Worm (Caenorhabditis elegans) whole organism, L3 larva: Measurements from ENCODE around the gene T14G8.2.

Source experiments
- R02D3.7 ChIP-seq: fragments of 150-350 bp; optimal IDR thresholded peaks from 2 replicates; lab custom pipeline; 2014; ENCODE audit warnings: missing biosample characterization, missing genetic modification characterization
- ZK546.5 ChIP-seq: sonication (generic microtip); optimal IDR thresholded peaks from 2 replicates; lab custom pipeline; 2017; ENCODE audit warnings: missing biosample characterization, missing genetic modification characterization
- aly-2 ChIP-seq: fragments of 150-350 bp; optimal IDR thresholded peaks from 2 replicates; lab custom pipeline; 2014; ENCODE audit warnings: missing biosample characterization, missing genetic modification characterization
- ama-1 ChIP-seq: fragments of 150-350 bp; optimal IDR thresholded peaks from 2 replicates; lab custom pipeline; 2018
- ceh-16 ChIP-seq: sonication (generic microtip); optimal IDR thresholded peaks from 2 replicates; lab custom pipeline; 2017; ENCODE audit warnings: missing biosample characterization, missing genetic modification characterization
- ceh-28 ChIP-seq: fragments of 150-350 bp; optimal IDR thresholded peaks from 2 replicates; lab custom pipeline; 2014; ENCODE audit warnings: missing biosample characterization, missing genetic modification reagents, missing genetic modification characterization
- ceh-82 ChIP-seq: fragments of 150-350 bp; optimal IDR thresholded peaks from 2 replicates; lab custom pipeline; 2014; ENCODE audit warnings: missing biosample characterization, missing genetic modification characterization
- ceh-9 ChIP-seq: sonication (generic microtip); optimal IDR thresholded peaks from 2 replicates; lab custom pipeline; 2018; ENCODE audit warnings: missing biosample characterization, missing genetic modification characterization
- daf-12 ChIP-seq: fragments of 150-350 bp; optimal IDR thresholded peaks from 2 replicates; lab custom pipeline; 2014; ENCODE audit warnings: missing biosample characterization, missing genetic modification reagents, missing genetic modification characterization
- egl-27 ChIP-seq: sonication (generic microtip); optimal IDR thresholded peaks from 4 replicates; lab custom pipeline; 2017; ENCODE audit warnings: missing biosample characterization, missing genetic modification reagents, missing genetic modification characterization
- egl-5 ChIP-seq: fragments of 150-350 bp; optimal IDR thresholded peaks from 2 replicates; lab custom pipeline; 2017; ENCODE audit warnings: missing biosample characterization, missing genetic modification reagents, missing genetic modification characterization, inconsistent platforms
- elt-1 ChIP-seq: fragments of 150-350 bp; optimal IDR thresholded peaks from 2 replicates; lab custom pipeline; 2014; ENCODE audit warnings: missing biosample characterization, missing genetic modification characterization
- elt-2 ChIP-seq: sonication (generic microtip); optimal IDR thresholded peaks from 2 replicates; lab custom pipeline; 2016; ENCODE audit warnings: missing genetic modification reagents, mild to moderate bottlenecking, missing genetic modification characterization, missing compliant biosample characterization
- elt-3 ChIP-seq, 3 experiments: fragments of 150-350 bp in 1 of 3; sonication (generic microtip) in 2 of 3; optimal IDR thresholded peaks; 2 replicates in 2 of 3; 4 replicates in 1 of 3; lab custom pipeline; 2014 to 2017; ENCODE audit warnings: missing biosample characterization in 3 of 3, missing genetic modification characterization in 3 of 3
- fkh-10 ChIP-seq: sonication (generic microtip); optimal IDR thresholded peaks from 2 replicates; lab custom pipeline; 2017; ENCODE audit warnings: missing biosample characterization, missing genetic modification reagents, missing genetic modification characterization
- fkh-2 ChIP-seq: fragments of 150-350 bp; optimal IDR thresholded peaks from 2 replicates; lab custom pipeline; 2014; ENCODE audit warnings: missing biosample characterization, missing genetic modification reagents, missing genetic modification characterization
- fos-1 ChIP-seq: fragments of 150-350 bp; optimal IDR thresholded peaks from 2 replicates; lab custom pipeline; 2014; ENCODE audit warnings: missing biosample characterization, missing genetic modification characterization
- hmg-11 ChIP-seq: sonication (generic microtip); optimal IDR thresholded peaks from 2 replicates; lab custom pipeline; 2016; ENCODE audit warnings: missing genetic modification characterization, missing compliant biosample characterization
- jun-1 ChIP-seq: fragments of 150-350 bp; optimal IDR thresholded peaks from 2 replicates; lab custom pipeline; 2014; ENCODE audit warnings: missing biosample characterization, missing genetic modification reagents, missing genetic modification characterization
- lin-15B ChIP-seq: fragments of 150-350 bp; optimal IDR thresholded peaks from 2 replicates; lab custom pipeline; 2014; ENCODE audit warnings: missing biosample characterization, missing genetic modification characterization
- lin-39 ChIP-seq: fragments of 150-350 bp; optimal IDR thresholded peaks from 2 replicates; lab custom pipeline; 2018; ENCODE audit warnings: missing biosample characterization, missing genetic modification reagents, missing genetic modification characterization
- lsy-12 ChIP-seq: sonication (generic microtip); optimal IDR thresholded peaks from 2 replicates; lab custom pipeline; 2016; ENCODE audit warnings: mild to moderate bottlenecking, missing genetic modification characterization, missing compliant biosample characterization
- mdl-1 ChIP-seq: fragments of 150-350 bp; optimal IDR thresholded peaks from 2 replicates; lab custom pipeline; 2014; ENCODE audit warnings: missing biosample characterization, missing genetic modification characterization
- mml-1 ChIP-seq: fragments of 150-350 bp; sonication (generic microtip); optimal IDR thresholded peaks from 3 replicates; lab custom pipeline; 2014; ENCODE audit warnings: missing biosample characterization, missing genetic modification characterization
- nfya-1 ChIP-seq: sonication (generic microtip); optimal IDR thresholded peaks from 2 replicates; lab custom pipeline; 2017; ENCODE audit warnings: missing genetic modification characterization, mild to moderate bottlenecking, missing compliant biosample characterization, antibody characterized with exemption, moderate library complexity; ENCODE audit not compliant: insufficient read depth
- nhr-11 ChIP-seq: fragments of 150-350 bp; optimal IDR thresholded peaks from 2 replicates; lab custom pipeline; 2014; ENCODE audit warnings: missing biosample characterization, missing genetic modification characterization
- nhr-12 ChIP-seq: fragments of 150-350 bp; optimal IDR thresholded peaks from 2 replicates; lab custom pipeline; 2014; ENCODE audit warnings: missing biosample characterization, missing genetic modification characterization
- nhr-23 ChIP-seq: fragments of 150-350 bp; optimal IDR thresholded peaks from 2 replicates; lab custom pipeline; 2014; ENCODE audit warnings: missing biosample characterization, missing genetic modification reagents, missing genetic modification characterization
- nhr-237 ChIP-seq: fragments of 150-350 bp; optimal IDR thresholded peaks from 2 replicates; lab custom pipeline; 2014; ENCODE audit warnings: missing biosample characterization, missing genetic modification characterization
- nhr-25 ChIP-seq: sonication (generic microtip); optimal IDR thresholded peaks from 2 replicates; lab custom pipeline; 2017; ENCODE audit warnings: missing biosample characterization, missing genetic modification characterization
- nhr-28 ChIP-seq: fragments of 150-350 bp; optimal IDR thresholded peaks from 2 replicates; lab custom pipeline; 2014; ENCODE audit warnings: missing biosample characterization, missing genetic modification characterization
- nhr-43 ChIP-seq: sonication (generic microtip); optimal IDR thresholded peaks from 2 replicates; lab custom pipeline; 2016; ENCODE audit warnings: mild to moderate bottlenecking, missing genetic modification characterization, missing compliant biosample characterization; ENCODE audit not compliant: poor library complexity, severe bottlenecking
- nhr-67 ChIP-seq: fragments of 150-350 bp; optimal IDR thresholded peaks from 2 replicates; lab custom pipeline; 2014; ENCODE audit warnings: missing biosample characterization, missing genetic modification characterization
- nhr-76 ChIP-seq: fragments of 150-350 bp; sonication (generic microtip); optimal IDR thresholded peaks from 5 replicates; lab custom pipeline; 2014; ENCODE audit warnings: missing biosample characterization, missing genetic modification characterization
- nhr-77 ChIP-seq: fragments of 150-350 bp; optimal IDR thresholded peaks from 2 replicates; lab custom pipeline; 2014; ENCODE audit warnings: missing biosample characterization, missing genetic modification characterization
- pha-4 ChIP-seq: fragments of 150-350 bp; optimal IDR thresholded peaks from 2 replicates; lab custom pipeline; 2014; ENCODE audit warnings: missing biosample characterization, missing genetic modification reagents, missing genetic modification characterization
- pqm-1 ChIP-seq: fragments of 150-350 bp; optimal IDR thresholded peaks from 2 replicates; lab custom pipeline; 2017; ENCODE audit warnings: missing biosample characterization, missing genetic modification characterization, inconsistent platforms
- sea-2 ChIP-seq: fragments of 150-350 bp; sonication (generic microtip); optimal IDR thresholded peaks from 4 replicates; lab custom pipeline; 2014; ENCODE audit warnings: missing biosample characterization, missing genetic modification reagents, missing genetic modification characterization
- skn-1 ChIP-seq: fragments of 150-350 bp; optimal IDR thresholded peaks from 2 replicates; lab custom pipeline; 2014; ENCODE audit warnings: missing biosample characterization, missing genetic modification characterization
- snpc-4 ChIP-seq: fragments of 150-350 bp; optimal IDR thresholded peaks from 2 replicates; lab custom pipeline; 2014; ENCODE audit warnings: missing biosample characterization, missing genetic modification characterization
- tbx-2 ChIP-seq: sonication (generic microtip); optimal IDR thresholded peaks from 2 replicates; lab custom pipeline; 2016; ENCODE audit warnings: mild to moderate bottlenecking, missing genetic modification characterization, missing compliant biosample characterization
- unc-39 ChIP-seq: sonication (generic microtip); optimal IDR thresholded peaks from 4 replicates; lab custom pipeline; 2017; ENCODE audit warnings: missing biosample characterization, missing genetic modification characterization
- unc-62 ChIP-seq: fragments of 150-350 bp; sonication (generic microtip); optimal IDR thresholded peaks from 4 replicates; lab custom pipeline; 2014; ENCODE audit warnings: missing biosample characterization, missing genetic modification reagents, missing genetic modification characterization
- ztf-11 ChIP-seq: fragments of 150-350 bp; optimal IDR thresholded peaks from 2 replicates; lab custom pipeline; 2014; ENCODE audit warnings: missing biosample characterization, missing genetic modification characterization
- ztf-4 ChIP-seq: fragments of 150-350 bp; optimal IDR thresholded peaks from 2 replicates; lab custom pipeline; 2014; ENCODE audit warnings: missing biosample characterization, missing genetic modification characterization

The T14G8.2 gene

ce11 chrX:12869827-12870394 is 12.1 kb downstream of the T14G8.2 start:
- TF ChIP-seq ceh-82, result no peak
- TF ChIP-seq R02D3.7 (tag; lab: Kevin White, UChicago), result no peak
- no peak for TF ChIP-seq nhr-25 (tag; lab: Kevin White, UChicago)
- TF ChIP-seq pqm-1 (tag; lab: Kevin White, UChicago), result peak; percentile 63
- no peak for TF ChIP-seq nhr-23 (tag; lab: Kevin White, UChicago)
- TF ChIP-seq sea-2 (GFP tag; lab: Kevin White, UChicago), result no peak
- TF ChIP-seq ztf-4 (tag; lab: Kevin White, UChicago), result no peak
- TF ChIP-seq lin-39 (tag; lab: Kevin White, UChicago), result peak; percentile 28
- TF ChIP-seq lsy-12 (tag; lab: Kevin White, UChicago), result no peak
- TF ChIP-seq unc-39 (tag; lab: Kevin White, UChicago), result no peak
- no peak for TF ChIP-seq ceh-16 (tag; lab: Kevin White, UChicago)
- TF ChIP-seq nfya-1 (tag; lab: Kevin White, UChicago), result peak; percentile 31
- no peak for TF ChIP-seq ama-1
- no peak for TF ChIP-seq fkh-10 (GFP tag; lab: Kevin White, UChicago)
- no peak for TF ChIP-seq nhr-76
- no peak for TF ChIP-seq nhr-11 (tag; lab: Kevin White, UChicago)
- no peak for TF ChIP-seq ztf-11
- TF ChIP-seq egl-27 (tag; lab: Kevin White, UChicago), result no peak
- TF ChIP-seq jun-1 (tag; lab: Kevin White, UChicago), result no peak
- TF ChIP-seq elt-2 (tag; lab: Kevin White, UChicago), result peak; percentile 70
- no peak for TF ChIP-seq pha-4 (tag; lab: Kevin White, UChicago)
- TF ChIP-seq ceh-28 (tag; lab: Kevin White, UChicago), result peak; percentile 5
- no peak for TF ChIP-seq lin-15B (tag; lab: Kevin White, UChicago)
- TF ChIP-seq skn-1 (tag; lab: Kevin White, UChicago), result no peak
- no peak for TF ChIP-seq elt-3 (tag; optimal IDR thresholded peaks at IDR 0.05; lab: Kevin White, UChicago)
- TF ChIP-seq ZK546.5, result no peak
- no peak for TF ChIP-seq mml-1 (tag; lab: Kevin White, UChicago)
- no peak for TF ChIP-seq unc-62 (GFP tag; lab: Kevin White, UChicago)
- TF ChIP-seq nhr-67, result no peak
- TF ChIP-seq nhr-237, result no peak
- TF ChIP-seq fkh-2 (tag; lab: Kevin White, UChicago), result no peak
- TF ChIP-seq nhr-43 (tag; lab: Kevin White, UChicago), result no peak
- TF ChIP-seq ceh-9, result no peak
- no peak for TF ChIP-seq elt-1
- no peak for TF ChIP-seq daf-12
- TF ChIP-seq nhr-12, result no peak
- TF ChIP-seq egl-5 (tag; lab: Kevin White, UChicago), result peak; percentile 19

- peak; percentile 99 for TF ChIP-seq mdl-1 (tag; lab: Kevin White, UChicago)
- TF ChIP-seq elt-2 (tag; lab: Kevin White, UChicago), result peak; percentile 100
- TF ChIP-seq ztf-4 (tag; lab: Kevin White, UChicago), result no peak
- TF ChIP-seq aly-2 (tag; lab: Kevin White, UChicago), result no peak
- peak; percentile 1 for TF ChIP-seq hmg-11 (tag; lab: Kevin White, UChicago)
- TF ChIP-seq pqm-1 (tag; lab: Kevin White, UChicago), result peak; percentile 98
- peak; percentile 76 for TF ChIP-seq ceh-28 (tag; lab: Kevin White, UChicago)
- no peak for TF ChIP-seq elt-1
- TF ChIP-seq jun-1 (tag; lab: Kevin White, UChicago), result peak; percentile 96
- TF ChIP-seq ZK546.5, result no peak
- TF ChIP-seq nhr-25 (tag; lab: Kevin White, UChicago), result peak; percentile 91
- TF ChIP-seq egl-27 (tag; lab: Kevin White, UChicago), result peak; percentile 89
- TF ChIP-seq snpc-4 (tag; lab: Kevin White, UChicago), result peak; percentile 18
- no peak for TF ChIP-seq daf-12
- peak; percentile 61 for TF ChIP-seq skn-1 (tag; lab: Kevin White, UChicago)
- TF ChIP-seq nhr-23 (tag; lab: Kevin White, UChicago), result peak; percentile 92
- TF ChIP-seq pha-4 (tag; lab: Kevin White, UChicago), result peak; percentile 77
- no peak for TF ChIP-seq mml-1 (tag; lab: Kevin White, UChicago)
- peak; percentile 38 for TF ChIP-seq nhr-28 (tag; lab: Kevin White, UChicago)
- TF ChIP-seq lsy-12 (tag; lab: Kevin White, UChicago), result peak; percentile 65
- peak; percentile 41 to 74 (median 43) for TF ChIP-seq elt-3 (tag; optimal IDR thresholded peaks at IDR 0.05; lab: Kevin White, UChicago)
- TF ChIP-seq ceh-9, result no peak
- TF ChIP-seq lin-15B (tag; lab: Kevin White, UChicago), result peak; percentile 12
- peak; percentile 71 for TF ChIP-seq unc-62 (GFP tag; lab: Kevin White, UChicago)
- TF ChIP-seq nhr-43 (tag; lab: Kevin White, UChicago), result peak; percentile 94
- peak; percentile 64 for TF ChIP-seq nhr-76
- peak; percentile 89 for TF ChIP-seq fos-1 (tag; lab: Kevin White, UChicago)
- no peak for TF ChIP-seq ceh-82
- TF ChIP-seq tbx-2 (tag; lab: Kevin White, UChicago), result peak; percentile 60
- peak; percentile 13 for TF ChIP-seq lin-39 (tag; lab: Kevin White, UChicago)
- TF ChIP-seq nhr-12, result no peak
- TF ChIP-seq nfya-1 (tag; lab: Kevin White, UChicago), result peak; percentile 76
- peak; percentile 82 for TF ChIP-seq nhr-77 (tag; lab: Kevin White, UChicago)
- TF ChIP-seq egl-5 (tag; lab: Kevin White, UChicago), result peak; percentile 27
- TF ChIP-seq nhr-67, result no peak
- TF ChIP-seq R02D3.7 (tag; lab: Kevin White, UChicago), result peak; percentile 63
Observed at ce11 chrX:12872022-12872888, 14.5 kb downstream of the T14G8.2 start.
